Fruit fly (Drosophila melanogaster): ENCODE results near the gene p38a.

p38a gene

dm6 chr3R:24148838-24149237, 3.3 kb downstream of the p38a start, which contains the start of gene Slimp:
Gene Slimp (minus strand): TSS chr3R:24148967.
- TF ChIP-seq psq (optimal IDR thresholded peaks at IDR 0.05) = no peak
- TF ChIP-seq usp (GFP tag; optimal IDR thresholded peaks at IDR 0.05) = no peak
- no peak for TF ChIP-seq pan (optimal IDR thresholded peaks at IDR 0.05)
- TF ChIP-seq CG8478 (optimal IDR thresholded peaks at IDR 0.05) = no peak
- TF ChIP-seq EcR (GFP tag; optimal IDR thresholded peaks at IDR 0.05) = no peak
- TF ChIP-seq Dll (optimal IDR thresholded peaks at IDR 0.05) = no peak

dm6 chr3R:24144542-24144941, 7.6 kb downstream of the p38a start:
- no peak for TF ChIP-seq CG8478 (optimal IDR thresholded peaks at IDR 0.05)
- TF ChIP-seq pan (optimal IDR thresholded peaks at IDR 0.05) = no peak
- TF ChIP-seq usp (GFP tag; optimal IDR thresholded peaks at IDR 0.05) = no peak
- no peak for TF ChIP-seq EcR (GFP tag; optimal IDR thresholded peaks at IDR 0.05)
- no peak for TF ChIP-seq psq (optimal IDR thresholded peaks at IDR 0.05)
- no peak for TF ChIP-seq Dll (optimal IDR thresholded peaks at IDR 0.05)

dm6 chr3R:24143779-24144178, 8.3 kb downstream of the p38a start:
- no peak for TF ChIP-seq Dll (optimal IDR thresholded peaks at IDR 0.05)
- TF ChIP-seq usp (GFP tag; optimal IDR thresholded peaks at IDR 0.05) = no peak
- no peak for TF ChIP-seq pan (optimal IDR thresholded peaks at IDR 0.05)
- TF ChIP-seq EcR (GFP tag; optimal IDR thresholded peaks at IDR 0.05) = no peak
- TF ChIP-seq CG8478 (optimal IDR thresholded peaks at IDR 0.05) = no peak
- TF ChIP-seq psq (optimal IDR thresholded peaks at IDR 0.05) = no peak

- TF ChIP-seq EcR (GFP tag; optimal IDR thresholded peaks at IDR 0.05) (no peak), CG8478 (optimal IDR thresholded peaks at IDR 0.05) (no peak), Dll (optimal IDR thresholded peaks at IDR 0.05) (peak; percentile 55), psq (optimal IDR thresholded peaks at IDR 0.05) (no peak), pan (optimal IDR thresholded peaks at IDR 0.05) (no peak), usp (GFP tag; optimal IDR thresholded peaks at IDR 0.05) (no peak)
These were observed 8.7 kb downstream of the p38a start for dm6 chr3R:24143372-24143771.

dm6 chr3R:24142971-24143370, 9.2 kb downstream of the p38a start:
- no peak for TF ChIP-seq pan (optimal IDR thresholded peaks at IDR 0.05)

- peak; percentile 73 for TF ChIP-seq Dll (optimal IDR thresholded peaks at IDR 0.05)
- TF ChIP-seq usp (GFP tag; optimal IDR thresholded peaks at IDR 0.05) = no peak
These were observed 11.0 kb downstream of the p38a start, which contains the start of gene Kal1 for dm6 chr3R:24141013-24141592. Gene Kal1 (plus strand): TSS chr3R:24141395.

- no peak for TF ChIP-seq psq (optimal IDR thresholded peaks at IDR 0.05)
- TF ChIP-seq EcR (GFP tag; optimal IDR thresholded peaks at IDR 0.05) = no peak
- no peak for TF ChIP-seq Dll (optimal IDR thresholded peaks at IDR 0.05)
- TF ChIP-seq CG8478 (optimal IDR thresholded peaks at IDR 0.05) = no peak
- TF ChIP-seq usp (GFP tag; optimal IDR thresholded peaks at IDR 0.05) = no peak
- TF ChIP-seq pan (optimal IDR thresholded peaks at IDR 0.05) = no peak
These were observed 12.4 kb downstream of the p38a start for dm6 chr3R:24139646-24140130.

- TF ChIP-seq EcR (GFP tag; optimal IDR thresholded peaks at IDR 0.05) (no peak), usp (GFP tag; optimal IDR thresholded peaks at IDR 0.05) (no peak), psq (optimal IDR thresholded peaks at IDR 0.05) (no peak), CG8478 (optimal IDR thresholded peaks at IDR 0.05) (no peak), pan (optimal IDR thresholded peaks at IDR 0.05) (no peak), Dll (optimal IDR thresholded peaks at IDR 0.05) (no peak)
These were observed 13.4 kb downstream of the p38a start for dm6 chr3R:24138478-24139455.

- TF ChIP-seq pan (optimal IDR thresholded peaks at IDR 0.05) = no peak
- no peak for TF ChIP-seq Dll (optimal IDR thresholded peaks at IDR 0.05)
- TF ChIP-seq EcR (GFP tag; optimal IDR thresholded peaks at IDR 0.05) = no peak
- no peak for TF ChIP-seq usp (GFP tag; optimal IDR thresholded peaks at IDR 0.05)
- TF ChIP-seq CG8478 (optimal IDR thresholded peaks at IDR 0.05) = no peak
- no peak for TF ChIP-seq psq (optimal IDR thresholded peaks at IDR 0.05)
These were observed 14.7 kb downstream of the p38a start, which contains the start of gene Npc2f for dm6 chr3R:24137311-24137945. Gene Npc2f (plus strand): TSS chr3R:24137895.

dm6 chr3R:24134580-24134979, 17.5 kb downstream of the p38a start, which contains the start of gene Sec10:
Gene Sec10 (plus strand): TSS chr3R:24134831.
- TF ChIP-seq Dll (optimal IDR thresholded peaks at IDR 0.05) = no peak
- no peak for TF ChIP-seq pan (optimal IDR thresholded peaks at IDR 0.05)
- TF ChIP-seq psq (optimal IDR thresholded peaks at IDR 0.05) = no peak
- TF ChIP-seq CG8478 (optimal IDR thresholded peaks at IDR 0.05) = no peak
- TF ChIP-seq usp (GFP tag; optimal IDR thresholded peaks at IDR 0.05) = no peak
- TF ChIP-seq EcR (GFP tag; optimal IDR thresholded peaks at IDR 0.05) = no peak

- TF ChIP-seq CG8478 (optimal IDR thresholded peaks at IDR 0.05) = no peak
These were observed 22.0 kb downstream of the p38a start, which contains the start of the genes GatB and Tsc1 for dm6 chr3R:24130080-24130479. Gene GatB (minus strand): TSS chr3R:24130255. Gene Tsc1 (plus strand): TSS chr3R:24130307.

- TF ChIP-seq psq (optimal IDR thresholded peaks at IDR 0.05) = no peak
- TF ChIP-seq pan (optimal IDR thresholded peaks at IDR 0.05) = no peak
- TF ChIP-seq Dll (optimal IDR thresholded peaks at IDR 0.05) = no peak
- TF ChIP-seq CG8478 (optimal IDR thresholded peaks at IDR 0.05) = no peak
- no peak for TF ChIP-seq usp (GFP tag; optimal IDR thresholded peaks at IDR 0.05)
- no peak for TF ChIP-seq EcR (GFP tag; optimal IDR thresholded peaks at IDR 0.05)
These were observed 29.8 kb downstream of the p38a start for dm6 chr3R:24122369-24122768.

All from whole organism.